Worm (Caenorhabditis elegans) whole organism, L3 larva: ENCODE data around the gene M01B2.8.

ENCODE experiments used
- R02D3.7 ChIP-seq: fragments of 150-350 bp; optimal IDR thresholded peaks from 2 replicates; lab custom pipeline; 2014; ENCODE audit warnings: missing biosample characterization, missing genetic modification characterization
- aly-2 ChIP-seq: fragments of 150-350 bp; optimal IDR thresholded peaks from 2 replicates; lab custom pipeline; 2014; ENCODE audit warnings: missing biosample characterization, missing genetic modification characterization
- ceh-16 ChIP-seq: sonication (generic microtip); optimal IDR thresholded peaks from 2 replicates; lab custom pipeline; 2017; ENCODE audit warnings: missing biosample characterization, missing genetic modification characterization
- ceh-28 ChIP-seq: fragments of 150-350 bp; optimal IDR thresholded peaks from 2 replicates; lab custom pipeline; 2014; ENCODE audit warnings: missing biosample characterization, missing genetic modification reagents, missing genetic modification characterization
- ceh-9 ChIP-seq: sonication (generic microtip); optimal IDR thresholded peaks from 2 replicates; lab custom pipeline; 2018; ENCODE audit warnings: missing biosample characterization, missing genetic modification characterization
- daf-12 ChIP-seq: fragments of 150-350 bp; optimal IDR thresholded peaks from 2 replicates; lab custom pipeline; 2014; ENCODE audit warnings: missing biosample characterization, missing genetic modification reagents, missing genetic modification characterization
- egl-27 ChIP-seq: sonication (generic microtip); optimal IDR thresholded peaks from 4 replicates; lab custom pipeline; 2017; ENCODE audit warnings: missing biosample characterization, missing genetic modification reagents, missing genetic modification characterization
- egl-5 ChIP-seq: fragments of 150-350 bp; optimal IDR thresholded peaks from 2 replicates; lab custom pipeline; 2017; ENCODE audit warnings: missing biosample characterization, missing genetic modification reagents, missing genetic modification characterization, inconsistent platforms
- elt-1 ChIP-seq: fragments of 150-350 bp; optimal IDR thresholded peaks from 2 replicates; lab custom pipeline; 2014; ENCODE audit warnings: missing biosample characterization, missing genetic modification characterization
- elt-2 ChIP-seq: sonication (generic microtip); optimal IDR thresholded peaks from 2 replicates; lab custom pipeline; 2016; ENCODE audit warnings: missing genetic modification reagents, mild to moderate bottlenecking, missing genetic modification characterization, missing compliant biosample characterization
- elt-3 ChIP-seq, 3 experiments: fragments of 150-350 bp in 1 of 3; sonication (generic microtip) in 2 of 3; optimal IDR thresholded peaks; 2 replicates in 2 of 3; 4 replicates in 1 of 3; lab custom pipeline; 2014 to 2017; ENCODE audit warnings: missing biosample characterization in 3 of 3, missing genetic modification characterization in 3 of 3
- eor-1 ChIP-seq, 2 experiments: fragments of 150-350 bp; optimal IDR thresholded peaks; 2 replicates each; lab custom pipeline; 2014 to 2018; ENCODE audit warnings: missing biosample characterization in 2 of 2, missing genetic modification characterization in 2 of 2
- fkh-10 ChIP-seq: sonication (generic microtip); optimal IDR thresholded peaks from 2 replicates; lab custom pipeline; 2017; ENCODE audit warnings: missing biosample characterization, missing genetic modification reagents, missing genetic modification characterization
- fkh-2 ChIP-seq: fragments of 150-350 bp; optimal IDR thresholded peaks from 2 replicates; lab custom pipeline; 2014; ENCODE audit warnings: missing biosample characterization, missing genetic modification reagents, missing genetic modification characterization
- fos-1 ChIP-seq: fragments of 150-350 bp; optimal IDR thresholded peaks from 2 replicates; lab custom pipeline; 2014; ENCODE audit warnings: missing biosample characterization, missing genetic modification characterization
- lin-15B ChIP-seq: fragments of 150-350 bp; optimal IDR thresholded peaks from 2 replicates; lab custom pipeline; 2014; ENCODE audit warnings: missing biosample characterization, missing genetic modification characterization
- lin-39 ChIP-seq: fragments of 150-350 bp; optimal IDR thresholded peaks from 2 replicates; lab custom pipeline; 2018; ENCODE audit warnings: missing biosample characterization, missing genetic modification reagents, missing genetic modification characterization
- mdl-1 ChIP-seq: fragments of 150-350 bp; optimal IDR thresholded peaks from 2 replicates; lab custom pipeline; 2014; ENCODE audit warnings: missing biosample characterization, missing genetic modification characterization
- mml-1 ChIP-seq: fragments of 150-350 bp; sonication (generic microtip); optimal IDR thresholded peaks from 3 replicates; lab custom pipeline; 2014; ENCODE audit warnings: missing biosample characterization, missing genetic modification characterization
- nhr-11 ChIP-seq: fragments of 150-350 bp; optimal IDR thresholded peaks from 2 replicates; lab custom pipeline; 2014; ENCODE audit warnings: missing biosample characterization, missing genetic modification characterization
- nhr-12 ChIP-seq: fragments of 150-350 bp; optimal IDR thresholded peaks from 2 replicates; lab custom pipeline; 2014; ENCODE audit warnings: missing biosample characterization, missing genetic modification characterization
- nhr-23 ChIP-seq: fragments of 150-350 bp; optimal IDR thresholded peaks from 2 replicates; lab custom pipeline; 2014; ENCODE audit warnings: missing biosample characterization, missing genetic modification reagents, missing genetic modification characterization
- nhr-237 ChIP-seq: fragments of 150-350 bp; optimal IDR thresholded peaks from 2 replicates; lab custom pipeline; 2014; ENCODE audit warnings: missing biosample characterization, missing genetic modification characterization
- nhr-25 ChIP-seq: sonication (generic microtip); optimal IDR thresholded peaks from 2 replicates; lab custom pipeline; 2017; ENCODE audit warnings: missing biosample characterization, missing genetic modification characterization
- nhr-28 ChIP-seq: fragments of 150-350 bp; optimal IDR thresholded peaks from 2 replicates; lab custom pipeline; 2014; ENCODE audit warnings: missing biosample characterization, missing genetic modification characterization
- nhr-43 ChIP-seq: sonication (generic microtip); optimal IDR thresholded peaks from 2 replicates; lab custom pipeline; 2016; ENCODE audit warnings: mild to moderate bottlenecking, missing genetic modification characterization, missing compliant biosample characterization; ENCODE audit not compliant: poor library complexity, severe bottlenecking
- nhr-67 ChIP-seq: fragments of 150-350 bp; optimal IDR thresholded peaks from 2 replicates; lab custom pipeline; 2014; ENCODE audit warnings: missing biosample characterization, missing genetic modification characterization
- nhr-77 ChIP-seq: fragments of 150-350 bp; optimal IDR thresholded peaks from 2 replicates; lab custom pipeline; 2014; ENCODE audit warnings: missing biosample characterization, missing genetic modification characterization
- pha-4 ChIP-seq: fragments of 150-350 bp; optimal IDR thresholded peaks from 2 replicates; lab custom pipeline; 2014; ENCODE audit warnings: missing biosample characterization, missing genetic modification reagents, missing genetic modification characterization
- pqm-1 ChIP-seq: fragments of 150-350 bp; optimal IDR thresholded peaks from 2 replicates; lab custom pipeline; 2017; ENCODE audit warnings: missing biosample characterization, missing genetic modification characterization, inconsistent platforms
- sea-2 ChIP-seq: fragments of 150-350 bp; sonication (generic microtip); optimal IDR thresholded peaks from 4 replicates; lab custom pipeline; 2014; ENCODE audit warnings: missing biosample characterization, missing genetic modification reagents, missing genetic modification characterization
- skn-1 ChIP-seq: fragments of 150-350 bp; optimal IDR thresholded peaks from 2 replicates; lab custom pipeline; 2014; ENCODE audit warnings: missing biosample characterization, missing genetic modification characterization
- snpc-4 ChIP-seq: fragments of 150-350 bp; optimal IDR thresholded peaks from 2 replicates; lab custom pipeline; 2014; ENCODE audit warnings: missing biosample characterization, missing genetic modification characterization
- tbx-2 ChIP-seq: sonication (generic microtip); optimal IDR thresholded peaks from 2 replicates; lab custom pipeline; 2016; ENCODE audit warnings: mild to moderate bottlenecking, missing genetic modification characterization, missing compliant biosample characterization
- unc-62 ChIP-seq: fragments of 150-350 bp; sonication (generic microtip); optimal IDR thresholded peaks from 4 replicates; lab custom pipeline; 2014; ENCODE audit warnings: missing biosample characterization, missing genetic modification reagents, missing genetic modification characterization
- zag-1 ChIP-seq: fragments of 150-350 bp; optimal IDR thresholded peaks from 2 replicates; lab custom pipeline; 2014; ENCODE audit warnings: missing biosample characterization, missing genetic modification characterization
- ztf-11 ChIP-seq: fragments of 150-350 bp; optimal IDR thresholded peaks from 2 replicates; lab custom pipeline; 2014; ENCODE audit warnings: missing biosample characterization, missing genetic modification characterization
- ztf-4 ChIP-seq: fragments of 150-350 bp; optimal IDR thresholded peaks from 2 replicates; lab custom pipeline; 2014; ENCODE audit warnings: missing biosample characterization, missing genetic modification characterization

M01B2.8 gene

DNA sequence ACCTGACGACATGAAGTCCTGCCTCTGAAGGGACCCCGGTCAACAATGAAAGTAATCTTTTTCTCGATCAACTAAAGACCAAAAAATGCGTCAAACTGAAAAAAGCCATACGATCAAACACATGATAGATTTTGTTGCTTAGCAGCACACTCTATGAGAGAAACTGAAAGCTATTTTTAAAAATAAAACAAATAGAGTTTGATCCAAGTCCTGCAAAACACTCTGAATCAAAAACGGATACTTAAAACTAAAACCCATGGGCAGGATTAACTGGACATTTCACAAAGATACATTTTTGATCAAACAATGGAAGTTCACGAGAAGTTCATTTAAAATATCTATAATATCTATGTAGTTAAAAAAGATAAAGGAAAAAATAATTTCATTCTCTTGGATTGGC, 7.4 kb downstream of the M01B2.8 start, which contains the start of gene T10H4.13:
Gene T10H4.13 (minus strand): TSS at position 101 of the 400 bp plus-strand sequence.
- no peak for TF ChIP-seq pqm-1
- TF ChIP-seq tbx-2 (tag; lab: Kevin White, UChicago), result no peak
- no peak for TF ChIP-seq ceh-16
- TF ChIP-seq elt-1 (tag; lab: Kevin White, UChicago), result no peak
- TF ChIP-seq unc-62 (GFP tag; lab: Kevin White, UChicago), result no peak
- TF ChIP-seq fkh-10 (GFP tag; lab: Kevin White, UChicago), result no peak
- no peak for TF ChIP-seq R02D3.7 (tag; lab: Kevin White, UChicago)

DNA sequence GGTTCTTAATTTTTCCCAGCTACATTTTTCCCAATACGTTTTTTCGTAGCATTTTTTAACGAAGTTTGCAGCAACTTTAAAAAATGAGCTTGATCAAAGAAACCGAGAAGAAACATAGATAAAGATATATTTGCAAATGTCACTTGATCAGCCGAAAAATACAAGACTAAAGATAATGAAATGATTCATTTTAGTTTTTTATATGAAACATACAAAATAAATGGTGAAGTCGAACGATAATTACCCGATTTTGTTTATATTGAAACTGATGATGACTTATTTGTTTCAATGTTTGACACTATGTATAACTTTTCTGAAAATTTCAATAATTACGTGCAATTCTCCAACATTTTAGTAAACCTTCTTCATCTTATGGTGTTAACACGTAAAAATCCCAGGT, 8.3 kb downstream of the M01B2.8 start, which contains the start of gene srw-22:
Gene srw-22 (plus strand): TSS at position 301 of the 400 bp plus-strand sequence.
- no peak for TF ChIP-seq ceh-28 (tag; lab: Kevin White, UChicago)
- TF ChIP-seq lin-39 (tag; lab: Kevin White, UChicago), result no peak
- TF ChIP-seq elt-2 (tag; lab: Kevin White, UChicago), result no peak
- no peak for TF ChIP-seq aly-2 (tag; lab: Kevin White, UChicago)
- no peak for TF ChIP-seq mdl-1 (tag; lab: Kevin White, UChicago)
- TF ChIP-seq nhr-23 (tag; lab: Kevin White, UChicago), result no peak
- no peak for TF ChIP-seq ztf-4 (tag; lab: Kevin White, UChicago)
- no peak for TF ChIP-seq fos-1 (tag; lab: Kevin White, UChicago)
- no peak for TF ChIP-seq tbx-2 (tag; lab: Kevin White, UChicago)
- TF ChIP-seq pqm-1, result no peak
- no peak for TF ChIP-seq egl-5 (tag; lab: Kevin White, UChicago)
- no peak for TF ChIP-seq nhr-12 (tag; lab: Kevin White, UChicago)

DNA sequence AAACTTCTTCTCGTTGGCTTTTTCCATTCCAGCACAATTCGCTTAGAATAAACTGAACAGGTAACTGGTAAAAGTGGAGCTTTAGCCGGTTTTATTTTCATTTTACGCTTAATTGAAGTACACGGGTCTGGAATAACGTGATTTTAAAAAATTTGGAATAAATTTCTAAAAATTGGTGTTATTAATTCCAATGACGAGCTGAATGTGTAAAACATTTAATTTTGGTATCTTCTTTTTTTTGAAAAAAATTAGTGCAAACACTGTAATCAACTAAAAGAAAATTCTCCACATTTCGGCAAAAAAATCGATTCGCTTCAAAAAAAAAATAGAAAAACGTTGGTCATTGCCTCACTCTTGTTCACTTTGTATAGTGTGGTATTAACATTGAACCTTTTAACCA, 12.3 kb downstream of the M01B2.8 start, which contains the start of gene T10H4.4:
Gene T10H4.4 (minus strand): TSS at position 101 of the 400 bp plus-strand sequence.
- TF ChIP-seq elt-2 (tag; lab: Kevin White, UChicago), result no peak
- TF ChIP-seq R02D3.7 (tag; lab: Kevin White, UChicago), result no peak
- TF ChIP-seq nhr-237 (tag; lab: Kevin White, UChicago), result no peak
- no peak for TF ChIP-seq eor-1 (tag; optimal IDR thresholded peaks at IDR 0.05; lab: Kevin White, UChicago)
- no peak for TF ChIP-seq nhr-43 (tag; lab: Kevin White, UChicago)
- no peak for TF ChIP-seq lin-39 (tag; lab: Kevin White, UChicago)
- no peak for TF ChIP-seq zag-1
- no peak for TF ChIP-seq nhr-25 (tag; lab: Kevin White, UChicago)
- no peak for TF ChIP-seq skn-1
- no peak for TF ChIP-seq aly-2 (tag; lab: Kevin White, UChicago)
- no peak for TF ChIP-seq pha-4 (tag; lab: Kevin White, UChicago)
- TF ChIP-seq nhr-11, result no peak
- TF ChIP-seq nhr-77 (tag; lab: Kevin White, UChicago), result no peak
- TF ChIP-seq fkh-2, result no peak
- no peak for TF ChIP-seq daf-12 (tag; lab: Kevin White, UChicago)
- no peak for TF ChIP-seq egl-27 (tag; lab: Kevin White, UChicago)
- TF ChIP-seq ceh-9 (tag; lab: Kevin White, UChicago), result no peak
- TF ChIP-seq sea-2 (GFP tag; lab: Kevin White, UChicago), result no peak
- TF ChIP-seq unc-62 (GFP tag; lab: Kevin White, UChicago), result no peak
- no peak for TF ChIP-seq mml-1
- TF ChIP-seq, all 47 proteins: peak for 0

DNA sequence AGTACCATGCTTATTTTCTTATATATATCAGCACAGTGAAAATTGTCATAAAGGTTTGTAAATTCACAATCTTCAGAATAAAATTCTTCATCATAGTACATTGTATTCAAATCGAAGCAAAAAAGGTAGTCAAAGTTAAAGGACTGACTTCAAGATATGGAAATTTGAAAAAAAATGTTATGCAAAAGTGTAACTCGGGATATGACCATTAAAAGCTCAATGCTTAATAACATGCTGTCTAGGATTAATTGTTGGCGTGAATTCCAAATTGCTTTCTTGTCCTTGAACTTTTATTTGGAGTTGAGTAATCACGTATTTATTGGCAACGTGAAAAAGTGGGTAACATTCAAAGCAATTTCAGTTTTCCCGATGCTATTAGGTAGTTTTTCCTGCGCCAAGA, 14.8 kb downstream of the M01B2.8 start, which contains the start of gene srw-16:
Gene srw-16 (minus strand): TSS at position 101 of the 400 bp plus-strand sequence.
- no peak for TF ChIP-seq pqm-1
- no peak for TF ChIP-seq elt-1 (tag; lab: Kevin White, UChicago)
- no peak for TF ChIP-seq ztf-4 (tag; lab: Kevin White, UChicago)
- TF ChIP-seq elt-3 (tag; optimal IDR thresholded peaks at IDR 0.05; lab: Kevin White, UChicago), result no peak
- TF ChIP-seq nhr-77 (tag; lab: Kevin White, UChicago), result no peak
- no peak for TF ChIP-seq pha-4 (tag; lab: Kevin White, UChicago)
- no peak for TF ChIP-seq zag-1
- TF ChIP-seq ztf-11 (tag; lab: Kevin White, UChicago), result no peak

DNA sequence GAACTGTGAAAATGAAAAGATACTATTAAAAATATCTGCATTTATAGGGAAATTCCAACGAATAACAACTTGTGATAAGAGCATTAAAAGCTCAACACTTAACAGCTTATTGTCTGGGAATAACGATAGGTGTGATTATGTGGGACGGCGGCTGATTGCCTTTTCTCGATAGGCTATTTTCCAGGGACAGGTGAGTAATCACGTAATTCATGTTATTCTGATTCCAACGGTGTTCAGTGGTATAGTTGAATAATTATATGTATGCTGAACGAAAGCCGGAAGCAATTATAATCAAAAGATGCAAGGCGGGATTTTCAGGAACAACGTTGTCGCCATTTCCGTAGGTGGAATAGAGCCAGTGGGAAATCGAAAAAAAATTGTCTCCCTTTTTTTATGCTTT, 16.9 kb downstream of the M01B2.8 start, which contains the start of gene srw-17:
Gene srw-17 (minus strand): TSS at position 101 of the 400 bp plus-strand sequence.
- TF ChIP-seq nhr-67 (no peak), nhr-11 (no peak), mdl-1 (tag; lab: Kevin White, UChicago) (no peak), ztf-11 (tag; lab: Kevin White, UChicago) (no peak), nhr-28 (tag; lab: Kevin White, UChicago) (no peak), zag-1 (no peak), lin-15B (tag; lab: Kevin White, UChicago) (no peak), egl-27 (tag; lab: Kevin White, UChicago) (no peak), snpc-4 (tag; lab: Kevin White, UChicago) (no peak), lin-39 (tag; lab: Kevin White, UChicago) (no peak), tbx-2 (tag; lab: Kevin White, UChicago) (no peak), unc-62 (GFP tag; lab: Kevin White, UChicago) (no peak), aly-2 (tag; lab: Kevin White, UChicago) (no peak)
